Fruit fly (Drosophila melanogaster): ENCODE results near the gene CG17147.

The CG17147 gene

dm6 chr3L:20220918-20221317 lies 2.8 kb upstream of the CG17147 start:
- TF ChIP-seq CG11617 (GFP tag; optimal IDR thresholded peaks at IDR 0.05), result no peak
- TF ChIP-seq tj (GFP tag; optimal IDR thresholded peaks at IDR 0.05), result no peak
- TF ChIP-seq bab1 (GFP tag; optimal IDR thresholded peaks at IDR 0.05), result no peak
- no peak for TF ChIP-seq Crg-1 (GFP tag; optimal IDR thresholded peaks at IDR 0.05)
- no peak for TF ChIP-seq CG1620 (GFP tag; optimal IDR thresholded peaks at IDR 0.05)
- no peak for TF ChIP-seq Hr96 (GFP tag; optimal IDR thresholded peaks at IDR 0.05)
- no peak for TF ChIP-seq CG14711 (tag; optimal IDR thresholded peaks at IDR 0.05)

- TF ChIP-seq toe (GFP tag; optimal IDR thresholded peaks at IDR 0.05) (no peak), cic (GFP tag; optimal IDR thresholded peaks at IDR 0.05) (no peak), CG14711 (tag; optimal IDR thresholded peaks at IDR 0.05) (no peak), tj (GFP tag; optimal IDR thresholded peaks at IDR 0.05) (no peak)
Measured at dm6 chr3L:20221412-20221864, 2.3 kb upstream of the CG17147 start, which contains the start of gene CG17145. Gene CG17145 (plus strand): TSS chr3L:20221814.

DNA sequence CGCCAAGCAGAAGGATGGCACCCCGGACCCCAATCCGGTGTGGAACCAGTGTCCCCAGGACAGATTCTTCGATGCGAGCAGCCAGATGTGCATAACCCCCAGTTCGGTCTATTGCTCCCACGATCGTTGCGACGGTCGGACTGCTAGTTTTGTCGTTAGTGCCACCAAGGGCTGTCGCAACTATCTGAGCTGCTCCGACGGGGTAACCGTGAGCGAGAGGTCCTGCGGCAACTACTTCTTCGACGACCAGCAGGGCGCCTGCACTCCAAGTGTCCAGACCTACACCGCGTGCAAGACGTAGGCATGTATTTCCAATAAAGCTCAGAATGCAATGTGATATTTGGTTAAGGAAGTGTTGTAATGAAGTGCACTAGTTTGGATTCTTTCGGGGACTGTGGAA lies 1.1 kb upstream of the CG17147 start:
- TF ChIP-seq CG7101 (tag; optimal IDR thresholded peaks at IDR 0.05), result no peak
- no peak for TF ChIP-seq CG5204 (GFP tag; optimal IDR thresholded peaks at IDR 0.05)
- no peak for TF ChIP-seq CG14711 (tag; optimal IDR thresholded peaks at IDR 0.05)
- no peak for TF ChIP-seq CG1620 (GFP tag; optimal IDR thresholded peaks at IDR 0.05)
- no peak for TF ChIP-seq kay (GFP tag; ENCODE audit: borderline replicate concordance)
- no peak for TF ChIP-seq toe (GFP tag; optimal IDR thresholded peaks at IDR 0.05)
- no peak for TF ChIP-seq Mnt (GFP tag; optimal IDR thresholded peaks at IDR 0.05)
- TF ChIP-seq cnc (optimal IDR thresholded peaks at IDR 0.05), result no peak
- TF ChIP-seq Hr96 (GFP tag; optimal IDR thresholded peaks at IDR 0.05), result no peak
- TF ChIP-seq CG11617 (GFP tag; optimal IDR thresholded peaks at IDR 0.05), result no peak
- TF ChIP-seq Clk (GFP tag; optimal IDR thresholded peaks at IDR 0.05), result no peak
- no peak for TF ChIP-seq bab1 (GFP tag; optimal IDR thresholded peaks at IDR 0.05)
- TF ChIP-seq cic (GFP tag; optimal IDR thresholded peaks at IDR 0.05), result no peak
- no peak for TF ChIP-seq CG12768 (GFP tag; optimal IDR thresholded peaks at IDR 0.05)
- TF ChIP-seq ovo (GFP tag; optimal IDR thresholded peaks at IDR 0.05), result no peak
- no peak for TF ChIP-seq CG7045 (GFP tag; optimal IDR thresholded peaks at IDR 0.05)
- TF ChIP-seq Crg-1 (GFP tag; optimal IDR thresholded peaks at IDR 0.05), result no peak
- no peak for TF ChIP-seq CG33017 (tag; optimal IDR thresholded peaks at IDR 0.05)

dm6 chr3L:20226153-20226552 lies 2.4 kb downstream of the CG17147 start:
- TF ChIP-seq bab1 (GFP tag; optimal IDR thresholded peaks at IDR 0.05), result peak; percentile 36
- TF ChIP-seq CG7101 (tag; optimal IDR thresholded peaks at IDR 0.05), result no peak

dm6 chr3L:20230178-20230775 lies 6.5 kb downstream of the CG17147 start:
- TF ChIP-seq CG1620 (GFP tag; optimal IDR thresholded peaks at IDR 0.05), result no peak
- no peak for TF ChIP-seq CG11617 (GFP tag; optimal IDR thresholded peaks at IDR 0.05)
- TF ChIP-seq bab1 (GFP tag; optimal IDR thresholded peaks at IDR 0.05), result peak; percentile 33
- TF ChIP-seq CG14711 (tag; optimal IDR thresholded peaks at IDR 0.05), result no peak
- TF ChIP-seq cic (GFP tag; optimal IDR thresholded peaks at IDR 0.05), result peak; percentile 85
- TF ChIP-seq Crg-1 (GFP tag; optimal IDR thresholded peaks at IDR 0.05), result no peak
- TF ChIP-seq toe (GFP tag; optimal IDR thresholded peaks at IDR 0.05), result peak; percentile 1
- TF ChIP-seq CG7045 (GFP tag; optimal IDR thresholded peaks at IDR 0.05), result no peak
- TF ChIP-seq CG12768 (GFP tag; optimal IDR thresholded peaks at IDR 0.05), result peak; percentile 49
- no peak for TF ChIP-seq Clk (GFP tag; optimal IDR thresholded peaks at IDR 0.05)
- peak; percentile 33 for TF ChIP-seq CG33017 (tag; optimal IDR thresholded peaks at IDR 0.05)
- peak; percentile 57 for TF ChIP-seq Mnt (GFP tag; optimal IDR thresholded peaks at IDR 0.05)
- no peak for TF ChIP-seq tj (GFP tag; optimal IDR thresholded peaks at IDR 0.05)
- no peak for TF ChIP-seq kay (GFP tag; ENCODE audit: borderline replicate concordance)
- TF ChIP-seq ovo (GFP tag; optimal IDR thresholded peaks at IDR 0.05), result peak; percentile 70
- no peak for TF ChIP-seq CG5204 (GFP tag; optimal IDR thresholded peaks at IDR 0.05)
- TF ChIP-seq pad (GFP tag; optimal IDR thresholded peaks at IDR 0.05), result peak; percentile 46

- TF ChIP-seq CG33017 (tag; optimal IDR thresholded peaks at IDR 0.05), result no peak
- TF ChIP-seq pad (GFP tag; optimal IDR thresholded peaks at IDR 0.05), result no peak
- no peak for TF ChIP-seq CG7045 (GFP tag; optimal IDR thresholded peaks at IDR 0.05)
- no peak for TF ChIP-seq cic (GFP tag; optimal IDR thresholded peaks at IDR 0.05)
- TF ChIP-seq Clk (GFP tag; optimal IDR thresholded peaks at IDR 0.05), result no peak
- no peak for TF ChIP-seq Hr96 (GFP tag; optimal IDR thresholded peaks at IDR 0.05)
- TF ChIP-seq CG5204 (GFP tag; optimal IDR thresholded peaks at IDR 0.05), result no peak
- TF ChIP-seq toe (GFP tag; optimal IDR thresholded peaks at IDR 0.05), result no peak
- TF ChIP-seq CG14711 (tag; optimal IDR thresholded peaks at IDR 0.05), result no peak
Measured at dm6 chr3L:20231369-20231768, 7.6 kb downstream of the CG17147 start, which contains the start of gene CG13813. Gene CG13813 (plus strand): TSS chr3L:20231669.

DNA sequence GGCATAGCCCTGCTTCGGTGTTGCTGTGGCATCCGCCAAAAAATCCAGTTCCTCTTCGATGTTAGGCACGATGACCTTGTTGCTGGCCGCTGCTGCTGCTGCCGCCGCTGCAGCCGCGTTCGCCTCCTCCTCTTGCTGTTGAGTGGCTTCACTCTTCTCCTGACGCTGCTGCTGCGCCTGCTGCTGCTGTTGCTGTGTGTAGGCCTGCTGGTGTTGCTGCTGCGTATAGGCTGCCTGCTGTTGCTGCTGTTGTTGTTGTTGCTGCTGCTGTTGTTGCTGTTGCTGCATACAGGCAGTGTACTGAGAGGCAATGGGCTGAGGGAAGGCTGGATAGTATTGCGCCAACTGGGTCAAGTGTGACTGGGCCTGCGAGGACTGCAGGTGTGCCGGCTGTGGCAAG lies 13.4 kb downstream of the CG17147 start:
- TF ChIP-seq cic (GFP tag; optimal IDR thresholded peaks at IDR 0.05), result no peak
- TF ChIP-seq Crg-1 (GFP tag; optimal IDR thresholded peaks at IDR 0.05), result no peak
- TF ChIP-seq cnc (optimal IDR thresholded peaks at IDR 0.05), result no peak
- no peak for TF ChIP-seq CG14711 (tag; optimal IDR thresholded peaks at IDR 0.05)
- no peak for TF ChIP-seq ovo (GFP tag; optimal IDR thresholded peaks at IDR 0.05)
- no peak for TF ChIP-seq Hr96 (GFP tag; optimal IDR thresholded peaks at IDR 0.05)
- TF ChIP-seq CG7101 (tag; optimal IDR thresholded peaks at IDR 0.05), result no peak
- TF ChIP-seq CG1620 (GFP tag; optimal IDR thresholded peaks at IDR 0.05), result no peak
- no peak for TF ChIP-seq CG12768 (GFP tag; optimal IDR thresholded peaks at IDR 0.05)
- no peak for TF ChIP-seq tj (GFP tag; optimal IDR thresholded peaks at IDR 0.05)
- no peak for TF ChIP-seq Clk (GFP tag; optimal IDR thresholded peaks at IDR 0.05)
- TF ChIP-seq CG11617 (GFP tag; optimal IDR thresholded peaks at IDR 0.05), result no peak
- no peak for TF ChIP-seq CG5204 (GFP tag; optimal IDR thresholded peaks at IDR 0.05)
- TF ChIP-seq pad (GFP tag; optimal IDR thresholded peaks at IDR 0.05), result no peak
- TF ChIP-seq bab1 (GFP tag; optimal IDR thresholded peaks at IDR 0.05), result no peak
- TF ChIP-seq CG7045 (GFP tag; optimal IDR thresholded peaks at IDR 0.05), result no peak
- no peak for TF ChIP-seq Mnt (GFP tag; optimal IDR thresholded peaks at IDR 0.05)
- no peak for TF ChIP-seq toe (GFP tag; optimal IDR thresholded peaks at IDR 0.05)
- TF ChIP-seq CG33017 (tag; optimal IDR thresholded peaks at IDR 0.05), result no peak

Data from whole organism, adult.